Worm (Caenorhabditis elegans): ENCODE results near the gene rdy-2.

The rdy-2 gene

DNA sequence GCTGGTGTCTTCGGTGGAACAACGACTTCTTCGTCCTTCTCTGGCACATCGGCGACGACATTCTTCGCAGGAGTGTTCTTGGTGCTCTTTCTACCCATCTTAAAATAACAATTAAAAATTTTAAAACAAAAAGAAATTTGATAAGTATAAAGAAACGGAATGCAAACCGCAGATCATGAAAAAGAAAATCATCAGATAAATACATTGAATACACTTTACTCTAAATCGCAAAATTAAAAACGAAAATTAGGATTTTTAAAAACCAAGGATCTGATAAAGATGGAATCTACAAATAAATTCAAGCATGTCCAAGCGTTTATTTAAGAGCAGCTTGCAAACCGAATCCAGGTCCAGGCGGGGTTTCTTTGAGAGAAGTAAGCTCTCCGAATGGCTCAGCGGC, 23.6 kb upstream of the rdy-2 start, which contains the start of gene F53F4.11:
Gene F53F4.11, minus strand, starts transcription at position 101 of the 400 bp plus-strand sequence.
- no peak for TF ChIP-seq zip-11 (GFP tag; IDR thresholded peaks at IDR 0.05)
- no peak for TF ChIP-seq ctbp-1 (GFP tag; IDR thresholded peaks at IDR 0.05)
- no peak for TF ChIP-seq cey-2 (tag; optimal IDR thresholded peaks at IDR 0.05; ENCODE audit: borderline replicate concordance, insufficient read depth)
- TF ChIP-seq lin-38 (GFP tag; IDR thresholded peaks at IDR 0.05), result peak; percentile 44; the same call in 1 of the 2 replicates
- no peak for TF ChIP-seq unc-39 (tag; optimal IDR thresholded peaks at IDR 0.05)
- no peak for TF ChIP-seq nhr-28 (tag; optimal IDR thresholded peaks at IDR 0.05)
- TF ChIP-seq pha-4 (GFP tag; IDR thresholded peaks at IDR 0.05), result 0 out of 2 replicates have a peak, but pooled peaks have one; percentile 16
- no peak for TF ChIP-seq pha-4 (tag; optimal IDR thresholded peaks at IDR 0.05)

DNA sequence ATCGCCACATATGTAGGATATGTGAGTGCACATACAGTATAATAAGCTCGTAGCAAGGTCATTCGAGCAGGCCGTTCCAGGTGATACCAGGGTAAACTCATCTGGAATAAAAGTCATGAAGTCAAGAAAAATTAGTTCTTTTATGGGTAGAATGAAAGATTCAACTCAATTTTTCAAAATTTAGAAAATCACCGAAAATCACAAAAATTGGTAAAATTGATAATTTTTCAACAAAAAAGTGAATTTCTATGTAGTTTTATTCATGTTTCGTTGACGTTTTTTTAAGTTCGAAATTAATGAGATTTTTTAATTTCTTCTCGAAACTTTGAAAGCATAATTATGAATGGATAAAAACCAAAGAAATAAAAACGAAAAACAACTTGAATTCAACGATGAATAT, 20.9 kb upstream of the rdy-2 start, which contains the start of gene F53F4.16:
Gene F53F4.16, minus strand, starts transcription at position 101 of the 400 bp plus-strand sequence.
- peak in 1 of 2 experiments; percentile 54 for TF ChIP-seq unc-62 (GFP tag; optimal IDR thresholded peaks at IDR 0.05 in 1 of 2)
- TF ChIP-seq unc-62 (tag; optimal IDR thresholded peaks at IDR 0.05), result no peak
- TF ChIP-seq pqm-1 (tag; optimal IDR thresholded peaks at IDR 0.05), result no peak

DNA sequence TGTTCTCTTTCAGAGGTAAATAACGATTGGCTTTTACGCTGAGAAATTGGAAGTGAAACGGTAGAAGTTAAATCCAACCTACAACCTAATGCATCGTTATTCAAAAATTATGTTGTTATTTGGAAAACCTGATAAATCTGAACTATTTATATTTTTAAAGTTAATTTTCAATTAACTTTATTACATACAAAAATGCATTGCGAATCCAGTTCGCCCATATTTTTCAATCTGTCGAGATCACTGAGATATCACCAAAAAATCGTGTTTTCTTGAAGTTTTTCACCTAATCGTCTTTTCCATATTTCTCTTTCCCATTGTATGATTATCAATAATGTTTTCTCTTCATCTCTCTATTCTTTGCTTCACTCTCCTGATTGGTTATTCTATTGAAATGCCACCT, 19.9 kb upstream of the rdy-2 start, which contains the start of gene F53F4.15:
Gene F53F4.15, plus strand, starts transcription at position 301 of the 400 bp plus-strand sequence.
- TF ChIP-seq spr-1 (tag; optimal IDR thresholded peaks at IDR 0.05), result no peak
- no peak for TF ChIP-seq R02D3.7 (tag; optimal IDR thresholded peaks at IDR 0.05)
- TF ChIP-seq egl-27 (tag; optimal IDR thresholded peaks at IDR 0.05), result no peak
- no peak for TF ChIP-seq mdt-29 (GFP tag; IDR thresholded peaks at IDR 0.05)
- TF ChIP-seq lin-1 (GFP tag; IDR thresholded peaks at IDR 0.05), result no peak
- TF ChIP-seq ceh-20 (GFP tag; IDR thresholded peaks at IDR 0.05), result no peak
- TF ChIP-seq lim-7 (GFP tag; IDR thresholded peaks at IDR 0.05), result no peak
- no peak for TF ChIP-seq zag-1 (tag; optimal IDR thresholded peaks at IDR 0.05)
- no peak for TF ChIP-seq skn-1 (tag; optimal IDR thresholded peaks at IDR 0.05)
- no peak for TF ChIP-seq ama-1 (optimal IDR thresholded peaks at IDR 0.05)

DNA sequence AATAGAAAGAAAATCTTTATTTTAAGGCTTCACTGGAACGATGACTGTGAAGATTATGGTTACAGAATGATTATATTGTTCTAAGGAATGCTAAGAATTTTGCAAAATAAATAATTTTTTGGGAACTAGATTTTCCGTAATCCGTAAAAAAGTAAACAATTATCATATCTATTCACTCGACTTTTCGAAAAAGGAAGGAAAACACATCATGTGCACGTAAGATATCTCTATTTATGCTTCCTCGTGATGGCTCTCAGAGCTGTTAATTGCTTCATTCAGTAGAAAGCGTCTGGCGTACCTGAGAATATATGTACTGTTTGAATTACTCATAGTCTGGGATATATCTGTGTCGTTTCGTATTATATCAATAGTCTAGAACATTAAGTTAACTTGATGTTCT, 19.0 kb upstream of the rdy-2 start, which contains the start of gene srd-11:
Gene srd-11, minus strand, starts transcription at position 101 of the 400 bp plus-strand sequence.
- TF ChIP-seq lin-15B (tag; optimal IDR thresholded peaks at IDR 0.05), result no peak
- no peak for TF ChIP-seq nhr-76 (tag; optimal IDR thresholded peaks at IDR 0.05)
- TF ChIP-seq hmg-1.1 (GFP tag; IDR thresholded peaks at IDR 0.05), result no peak
- no peak for TF ChIP-seq Y48G9A.11 (GFP tag; IDR thresholded peaks at IDR 0.05)
- no peak for TF ChIP-seq dpl-1 (GFP tag; optimal IDR thresholded peaks at IDR 0.05)
- no peak for TF ChIP-seq daf-19 (GFP tag; conservative IDR thresholded peaks at IDR 0.05)
- no peak for TF ChIP-seq cey-2 (tag; optimal IDR thresholded peaks at IDR 0.05; ENCODE audit: borderline replicate concordance, insufficient read depth)
- TF ChIP-seq ama-1 (optimal IDR thresholded peaks at IDR 0.05), result no peak
- no peak for TF ChIP-seq egl-43 (GFP tag; IDR thresholded peaks at IDR 0.05)
- no peak for TF ChIP-seq nhr-11 (tag; optimal IDR thresholded peaks at IDR 0.05)
- TF ChIP-seq skn-1 (tag; optimal IDR thresholded peaks at IDR 0.05), result no peak
- no peak for TF ChIP-seq spr-3 (GFP tag; optimal IDR thresholded peaks at IDR 0.05)
- TF ChIP-seq hif-1 (tag; optimal IDR thresholded peaks at IDR 0.05), result no peak
- TF ChIP-seq php-3 (GFP tag; IDR thresholded peaks at IDR 0.05), result no peak

DNA sequence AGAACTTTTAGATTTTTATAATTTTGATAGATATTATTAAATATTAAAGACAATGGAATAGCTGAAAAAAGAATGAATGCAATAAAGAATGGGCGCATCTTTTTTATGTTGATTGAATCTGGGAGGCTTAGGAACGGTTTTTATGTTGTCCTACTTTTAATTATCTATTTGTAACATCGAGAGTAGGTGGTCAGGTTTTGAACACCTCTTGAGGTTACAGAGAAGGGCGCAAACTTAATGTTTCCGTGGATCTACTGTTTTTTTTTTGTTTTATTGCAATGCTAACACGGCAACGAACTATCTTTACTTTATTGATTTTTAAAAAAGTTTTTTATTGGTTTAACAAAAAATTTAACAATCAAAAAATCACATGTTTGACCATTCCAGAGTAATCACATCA, 13.1 kb upstream of the rdy-2 start, which contains the start of gene F53F4.7:
Gene F53F4.7, minus strand, starts transcription at position 101 of the 400 bp plus-strand sequence.
- TF ChIP-seq lin-1 (GFP tag; IDR thresholded peaks at IDR 0.05) (no peak), vab-7 (GFP tag; IDR thresholded peaks at IDR 0.05) (no peak), egl-27 (tag; optimal IDR thresholded peaks at IDR 0.05) (no peak), fos-1 (tag; optimal IDR thresholded peaks at IDR 0.05) (no peak), Y105C5A.15 (GFP tag; IDR thresholded peaks at IDR 0.05) (no peak), pqm-1 (tag; optimal IDR thresholded peaks at IDR 0.05) (no peak), egl-43 (GFP tag; IDR thresholded peaks at IDR 0.05) (no peak), unc-130 (GFP tag; optimal IDR thresholded peaks at IDR 0.05) (no peak), hlh-11 (tag; optimal IDR thresholded peaks at IDR 0.05) (no peak), unc-62 (GFP tag; optimal IDR thresholded peaks at IDR 0.05 in 1 of 2) (no peak), unc-62 (tag; optimal IDR thresholded peaks at IDR 0.05) (no peak), spr-1 (tag; optimal IDR thresholded peaks at IDR 0.05) (no peak), lsy-2 (tag; optimal IDR thresholded peaks at IDR 0.05) (no peak), dve-1 (tag; optimal IDR thresholded peaks at IDR 0.05; ENCODE audit: insufficient read depth) (no peak), lin-39 (tag; optimal IDR thresholded peaks at IDR 0.05) (no peak), aha-1 (tag) (no peak), F49E8.2 (tag; optimal IDR thresholded peaks at IDR 0.05; ENCODE audit: borderline replicate concordance) (no peak), gei-8 (GFP tag; optimal IDR thresholded peaks at IDR 0.05) (no peak)
